Worm (Caenorhabditis elegans): ENCODE results near the gene T04H1.13.

DNA sequence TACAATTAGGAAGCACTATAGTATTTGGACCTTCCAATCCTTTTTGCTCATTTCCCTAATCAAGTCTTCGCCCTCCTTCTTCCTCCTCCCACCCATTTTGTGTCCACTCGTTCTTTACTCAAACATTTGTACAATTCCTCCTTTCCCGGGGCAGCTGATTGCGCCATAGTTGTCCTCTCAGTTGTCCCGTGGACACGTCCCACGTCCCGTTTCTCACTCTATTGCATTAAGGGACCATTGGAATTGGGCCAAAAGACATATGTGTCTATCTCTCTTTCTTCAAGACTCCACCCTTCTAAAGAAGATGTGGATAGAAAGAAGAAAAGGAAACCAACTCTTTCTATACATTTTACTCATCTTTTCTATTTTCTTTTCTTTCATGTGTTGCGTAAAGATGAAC, 33.7 kb downstream of the T04H1.13 start:
- TF ChIP-seq lin-39 (tag; optimal IDR thresholded peaks at IDR 0.05) (no peak), ztf-11 (tag; optimal IDR thresholded peaks at IDR 0.05) (no peak), ztf-4 (tag; optimal IDR thresholded peaks at IDR 0.05) (no peak), nhr-12 (tag; optimal IDR thresholded peaks at IDR 0.05) (no peak), nhr-11 (tag; optimal IDR thresholded peaks at IDR 0.05) (no peak), mab-5 (tag; optimal IDR thresholded peaks at IDR 0.05) (no peak), unc-62 (GFP tag; optimal IDR thresholded peaks at IDR 0.05) (no peak), ceh-82 (tag; optimal IDR thresholded peaks at IDR 0.05) (no peak), ZK546.5 (tag; optimal IDR thresholded peaks at IDR 0.05) (no peak)
